Worm (Caenorhabditis elegans) whole organism, young adult: ENCODE results near the gene C14B1.12.

ENCODE experiments used
- B0019.2 ChIP-seq: fragments of 200-800 bp; sonication (Bioruptor generic); conservative IDR thresholded peaks from 2 replicates; pipeline ENCODE4 v1.3.6; 2022; ENCODE audit warnings: missing genetic modification reagents, missing genetic modification characterization, missing compliant biosample characterization
- ekl-4 ChIP-seq: fragments of 200-800 bp; sonication (Bioruptor generic); IDR thresholded peaks from 2 replicates; pipeline ENCODE4 v1.3.6; 2022; ENCODE audit warnings: missing genetic modification reagents, missing genetic modification characterization, missing compliant biosample characterization
- hrde-1 ChIP-seq: sonication (generic microtip); optimal IDR thresholded peaks from 2 replicates; lab custom pipeline; 2016; ENCODE audit warnings: missing genetic modification characterization, mild to moderate bottlenecking, missing compliant biosample characterization, moderate library complexity, missing genotype, missing genetic modification reagents, borderline replicate concordance
- lsy-27 ChIP-seq: sonication (generic microtip); optimal IDR thresholded peaks from 2 replicates; lab custom pipeline; 2017; ENCODE audit warnings: missing genetic modification characterization, mild to moderate bottlenecking, missing compliant biosample characterization, antibody characterized with exemption, missing genotype, borderline replicate concordance; ENCODE audit not compliant: insufficient read depth
- sea-2 ChIP-seq: fragments of 200-800 bp; sonication (Bioruptor generic); IDR thresholded peaks from 2 replicates; pipeline ENCODE4 v1.3.6; 2022; ENCODE audit warnings: missing genetic modification characterization, missing compliant biosample characterization
- snpc-4 ChIP-seq, 5 experiments: fragments of 150-350 bp in 1 of 5; sonication (generic microtip) in 4 of 5; optimal IDR thresholded peaks; 2 replicates each; lab custom pipeline; 2014 to 2018; ENCODE audit warnings: missing genetic modification characterization in 5 of 5, missing biosample characterization in 3 of 5, antibody characterized with exemption in 2 of 5, mild to moderate bottlenecking in 2 of 5, missing compliant biosample characterization in 2 of 5, missing genotype in 2 of 5, moderate library complexity in 2 of 5, missing genetic modification reagents in 1 of 5
- unc-62 ChIP-seq: fragments of 150-350 bp; optimal IDR thresholded peaks from 2 replicates; lab custom pipeline; 2014; ENCODE audit warnings: missing biosample characterization, missing genetic modification reagents, missing genetic modification characterization
- zfh-2 ChIP-seq: fragments of 200-800 bp; sonication (Bioruptor generic); conservative IDR thresholded peaks from 2 replicates; pipeline ENCODE4 v1.3.6; 2022; ENCODE audit warnings: missing genetic modification reagents, missing genetic modification characterization, missing compliant biosample characterization

DNA sequence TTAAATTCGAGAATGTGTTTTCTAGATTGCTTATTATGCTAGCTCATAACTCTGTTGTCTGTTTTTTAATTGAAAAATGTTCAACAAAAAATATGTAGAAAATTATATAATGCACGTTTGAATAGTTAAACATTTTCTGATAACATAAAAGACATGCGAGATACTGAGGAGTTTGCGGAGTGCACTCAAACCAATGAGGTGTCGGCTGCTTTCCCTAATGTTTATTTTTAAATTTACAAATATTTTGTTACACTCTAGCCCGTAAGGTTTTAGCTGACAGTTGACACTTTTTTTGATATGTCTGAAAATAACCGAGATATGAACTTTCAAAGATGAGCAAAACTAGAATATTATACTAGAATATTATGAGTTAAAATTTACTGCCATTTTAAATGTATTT lies 39.8 kb upstream of the C14B1.12 start:
- TF ChIP-seq B0019.2 (GFP tag; lab: Robert Waterston, UW) = no peak
- TF ChIP-seq sea-2 (GFP tag; lab: Robert Waterston, UW) = no peak
- TF ChIP-seq unc-62 (GFP tag; lab: Kevin White, UChicago) = no peak
- no peak for TF ChIP-seq hrde-1 (tag; lab: Kevin White, UChicago)
- no peak for TF ChIP-seq lsy-27
- TF ChIP-seq ekl-4 = no peak
- no peak for TF ChIP-seq snpc-4 (GFP tag; optimal IDR thresholded peaks at IDR 0.05; lab: Kevin White, UChicago)
- peak in 3 of 4 experiments; percentile 46 to 81 (median 59) for TF ChIP-seq snpc-4 (tag; optimal IDR thresholded peaks at IDR 0.05; lab: Kevin White, UChicago)
- no peak for TF ChIP-seq zfh-2 (GFP tag; lab: Robert Waterston, UW)
